Worm (Caenorhabditis elegans): ENCODE measurements around the gene F17C8.3.

The F17C8.3 gene

ce11 chrIII:4721750-4722149, 10.0 kb upstream of the F17C8.3 start, which contains the start of gene acy-1:
TSS of gene acy-1 (plus strand) at chrIII:4722095.
- no peak for TF ChIP-seq fkh-2 (tag; optimal IDR thresholded peaks at IDR 0.05)
- peak; percentile 7 for TF ChIP-seq unc-62 (GFP tag; optimal IDR thresholded peaks at IDR 0.05)
- TF ChIP-seq nhr-237 (tag; optimal IDR thresholded peaks at IDR 0.05) = no peak
- peak; percentile 59 for TF ChIP-seq nhr-11 (tag; optimal IDR thresholded peaks at IDR 0.05)
- no peak for TF ChIP-seq sea-2 (GFP tag; optimal IDR thresholded peaks at IDR 0.05)
- peak; percentile 91 for TF ChIP-seq lin-39 (tag; optimal IDR thresholded peaks at IDR 0.05)
- TF ChIP-seq elt-2 (tag; optimal IDR thresholded peaks at IDR 0.05) = no peak
- TF ChIP-seq daf-12 (tag; optimal IDR thresholded peaks at IDR 0.05) = no peak
- TF ChIP-seq tbx-2 (tag; optimal IDR thresholded peaks at IDR 0.05) = peak; percentile 21
- TF ChIP-seq hmg-11 (tag; optimal IDR thresholded peaks at IDR 0.05) = peak; percentile 93
- TF ChIP-seq nhr-77 (tag; optimal IDR thresholded peaks at IDR 0.05) = no peak
- no peak for TF ChIP-seq nhr-67 (tag; optimal IDR thresholded peaks at IDR 0.05)
- peak; percentile 79 for TF ChIP-seq lin-15B (tag; optimal IDR thresholded peaks at IDR 0.05)
- no peak for TF ChIP-seq nhr-76 (tag; optimal IDR thresholded peaks at IDR 0.05)
- TF ChIP-seq snpc-4 (tag; optimal IDR thresholded peaks at IDR 0.05) = peak; percentile 51
- TF ChIP-seq elt-3 (tag; optimal IDR thresholded peaks at IDR 0.05) = no peak
- TF ChIP-seq skn-1 (tag; optimal IDR thresholded peaks at IDR 0.05) = no peak
- TF ChIP-seq ztf-11 (tag; optimal IDR thresholded peaks at IDR 0.05) = no peak
- no peak for TF ChIP-seq mdl-1 (tag; optimal IDR thresholded peaks at IDR 0.05)
- TF ChIP-seq egl-5 (tag; optimal IDR thresholded peaks at IDR 0.05) = peak; percentile 91
- TF ChIP-seq ztf-4 (tag; optimal IDR thresholded peaks at IDR 0.05) = no peak
- TF ChIP-seq fkh-10 (GFP tag; optimal IDR thresholded peaks at IDR 0.05) = peak; percentile 23
- TF ChIP-seq zag-1 (tag; optimal IDR thresholded peaks at IDR 0.05) = no peak
- TF ChIP-seq nfya-1 (tag; optimal IDR thresholded peaks at IDR 0.05; ENCODE audit: insufficient read depth) = peak; percentile 93
- TF ChIP-seq ZK546.5 (tag; optimal IDR thresholded peaks at IDR 0.05) = no peak
- peak; percentile 1 for TF ChIP-seq ceh-28 (tag; optimal IDR thresholded peaks at IDR 0.05)
- TF ChIP-seq unc-39 (tag; optimal IDR thresholded peaks at IDR 0.05) = no peak
- TF ChIP-seq aly-2 (tag; optimal IDR thresholded peaks at IDR 0.05) = no peak
- no peak for TF ChIP-seq nhr-43 (tag; optimal IDR thresholded peaks at IDR 0.05; ENCODE audit: poor library complexity, severe bottlenecking)
- no peak for TF ChIP-seq ceh-9 (tag; optimal IDR thresholded peaks at IDR 0.05)
- no peak for TF ChIP-seq ceh-16 (tag; optimal IDR thresholded peaks at IDR 0.05)
- peak; percentile 8 for TF ChIP-seq R02D3.7 (tag; optimal IDR thresholded peaks at IDR 0.05)
- TF ChIP-seq fos-1 (tag; optimal IDR thresholded peaks at IDR 0.05) = no peak
- peak; percentile 78 for TF ChIP-seq pha-4 (tag; optimal IDR thresholded peaks at IDR 0.05)
- no peak for TF ChIP-seq nhr-12 (tag; optimal IDR thresholded peaks at IDR 0.05)
- TF ChIP-seq eor-1 (tag; optimal IDR thresholded peaks at IDR 0.05) = no peak
- no peak for TF ChIP-seq nhr-28 (tag; optimal IDR thresholded peaks at IDR 0.05)
- TF ChIP-seq lsy-12 (tag; optimal IDR thresholded peaks at IDR 0.05) = no peak
- TF ChIP-seq ceh-82 (tag; optimal IDR thresholded peaks at IDR 0.05) = no peak
- no peak for TF ChIP-seq pqm-1 (tag; optimal IDR thresholded peaks at IDR 0.05)
- TF ChIP-seq nhr-25 (tag; optimal IDR thresholded peaks at IDR 0.05) = no peak
- no peak for TF ChIP-seq ama-1 (optimal IDR thresholded peaks at IDR 0.05)
- TF ChIP-seq elt-1 (tag; optimal IDR thresholded peaks at IDR 0.05) = peak; percentile 46
- TF ChIP-seq jun-1 (tag; optimal IDR thresholded peaks at IDR 0.05) = no peak
- no peak for TF ChIP-seq mml-1 (tag; optimal IDR thresholded peaks at IDR 0.05)
- TF ChIP-seq nhr-23 (tag; optimal IDR thresholded peaks at IDR 0.05) = peak; percentile 48
- no peak for TF ChIP-seq egl-27 (tag; optimal IDR thresholded peaks at IDR 0.05)

- no peak for TF ChIP-seq pha-4 (tag; optimal IDR thresholded peaks at IDR 0.05)
- TF ChIP-seq lin-39 (tag; optimal IDR thresholded peaks at IDR 0.05) = peak; percentile 6
- TF ChIP-seq egl-5 (tag; optimal IDR thresholded peaks at IDR 0.05) = peak; percentile 33
- TF ChIP-seq nfya-1 (tag; optimal IDR thresholded peaks at IDR 0.05; ENCODE audit: insufficient read depth) = peak; percentile 50
- no peak for TF ChIP-seq egl-27 (tag; optimal IDR thresholded peaks at IDR 0.05)
- peak; percentile 24 for TF ChIP-seq fkh-10 (GFP tag; optimal IDR thresholded peaks at IDR 0.05)
These were observed 7.8 kb upstream of the F17C8.3 start for ce11 chrIII:4723922-4724321.

All from whole organism, L3 larva.